Worm (Caenorhabditis elegans) whole organism, L4/young adult: Measurements from ENCODE around the gene F45G2.8.

Experiments
- W03F9.2 ChIP-seq: fragments of 150-350 bp; optimal IDR thresholded peaks from 2 replicates; lab custom pipeline; 2014; ENCODE audit warnings: missing biosample characterization, missing genetic modification characterization
- dao-5 ChIP-seq: sonication (generic microtip); optimal IDR thresholded peaks from 2 replicates; lab custom pipeline; 2016; ENCODE audit warnings: missing genotype, missing genetic modification characterization, moderate library complexity, missing compliant biosample characterization
- him-1 ChIP-seq: sonication (generic microtip); optimal IDR thresholded peaks from 2 replicates; lab custom pipeline; 2016; ENCODE audit warnings: missing genotype, missing genetic modification reagents, missing genetic modification characterization, missing compliant biosample characterization

Gene F45G2.8

DNA sequence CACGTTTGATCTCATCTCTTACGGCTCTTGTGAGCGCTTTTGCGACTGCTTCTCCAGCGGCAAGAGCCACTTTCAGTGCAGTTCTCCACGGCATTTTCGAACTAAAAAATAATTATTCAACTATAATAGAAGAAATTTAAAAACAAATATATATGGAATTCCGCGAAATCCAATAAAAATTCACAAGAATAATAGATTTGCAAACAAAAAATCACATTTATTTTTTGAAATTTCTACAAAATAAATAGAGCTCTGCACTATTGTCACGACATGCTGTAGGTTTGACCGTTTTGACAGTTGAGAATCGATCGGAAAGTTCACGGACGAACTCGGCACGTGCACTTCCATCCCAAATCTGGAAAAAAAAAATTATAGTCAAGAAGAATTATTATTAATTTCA, at the start of gene F45G2.8:
TSS of gene F45G2.8 (minus strand) at position 101 of the 400 bp plus-strand sequence.
- TF ChIP-seq him-1 (tag; lab: Kevin White, UChicago), result no peak

DNA sequence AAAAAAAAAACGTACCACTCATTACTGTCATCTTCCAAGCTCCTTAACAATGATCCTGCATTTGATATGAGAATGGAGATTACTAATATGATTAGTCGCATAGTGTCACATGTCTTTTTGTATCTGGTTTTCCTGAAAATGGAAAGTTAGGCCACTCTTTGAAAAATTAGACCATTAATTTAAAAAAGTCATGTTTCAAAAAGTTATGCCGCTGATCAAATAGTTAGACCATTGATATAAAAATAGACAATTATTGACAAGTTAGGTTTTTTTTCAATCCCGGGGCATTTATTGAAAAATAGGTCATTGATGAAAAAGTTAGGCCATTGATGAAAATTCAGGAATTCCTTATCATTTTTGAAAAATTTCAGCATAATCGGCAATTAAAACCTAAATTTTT, 48.6 kb upstream of the F45G2.8 start, which contains the start of gene acc-4:
TSS of gene acc-4 (minus strand) at position 101 of the 400 bp plus-strand sequence.
- TF ChIP-seq him-1 (tag; lab: Kevin White, UChicago) (no peak), dao-5 (tag; lab: Kevin White, UChicago) (no peak), W03F9.2 (tag; lab: Kevin White, UChicago) (no peak)

DNA sequence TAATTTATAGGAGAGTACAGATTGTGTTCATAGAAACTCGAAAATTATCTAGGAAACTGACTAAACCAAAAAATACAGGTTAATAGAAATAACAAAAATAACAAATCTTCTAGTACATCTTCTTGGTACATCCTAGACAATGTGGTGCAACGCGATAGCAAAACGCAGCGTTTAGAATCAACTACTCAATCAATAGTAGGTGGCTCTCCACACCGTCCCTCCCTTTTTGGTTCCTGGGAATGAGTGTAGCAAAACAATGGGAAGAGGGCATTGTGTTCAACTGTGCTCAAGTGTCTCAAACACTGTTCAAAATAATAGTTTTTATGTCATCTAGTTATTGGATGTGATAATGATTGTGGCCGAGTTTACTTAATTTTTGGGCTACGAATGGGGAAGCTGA, 41.2 kb upstream of the F45G2.8 start, which contains the start of gene T27E9.6:
TSS of gene T27E9.6 (minus strand) at position 101 of the 400 bp plus-strand sequence.
- no peak for TF ChIP-seq him-1 (tag; lab: Kevin White, UChicago)
- no peak for TF ChIP-seq dao-5 (tag; lab: Kevin White, UChicago)
- no peak for TF ChIP-seq W03F9.2 (tag; lab: Kevin White, UChicago)

DNA sequence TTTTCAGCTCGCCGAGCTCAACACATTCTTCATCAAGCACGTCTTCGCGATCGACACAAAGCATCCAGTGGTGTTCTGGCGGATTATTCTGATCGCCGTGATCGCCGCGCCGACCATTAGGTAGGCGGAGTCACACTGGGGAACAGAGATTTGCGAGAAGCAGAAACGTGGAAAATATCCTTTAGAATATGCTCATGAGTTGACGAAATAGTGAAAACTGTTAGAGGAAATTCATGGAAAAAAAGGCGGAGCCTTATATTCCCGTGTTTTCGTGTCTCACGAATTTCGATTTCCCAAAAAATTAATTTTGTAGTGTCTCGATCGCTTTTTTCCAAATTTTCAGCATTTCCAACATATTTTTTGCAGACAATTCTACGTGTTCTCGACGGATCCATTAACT, 39.0 kb upstream of the F45G2.8 start:
- TF ChIP-seq dao-5 (tag; lab: Kevin White, UChicago) (no peak), him-1 (tag; lab: Kevin White, UChicago) (no peak), W03F9.2 (tag; lab: Kevin White, UChicago) (no peak)

DNA sequence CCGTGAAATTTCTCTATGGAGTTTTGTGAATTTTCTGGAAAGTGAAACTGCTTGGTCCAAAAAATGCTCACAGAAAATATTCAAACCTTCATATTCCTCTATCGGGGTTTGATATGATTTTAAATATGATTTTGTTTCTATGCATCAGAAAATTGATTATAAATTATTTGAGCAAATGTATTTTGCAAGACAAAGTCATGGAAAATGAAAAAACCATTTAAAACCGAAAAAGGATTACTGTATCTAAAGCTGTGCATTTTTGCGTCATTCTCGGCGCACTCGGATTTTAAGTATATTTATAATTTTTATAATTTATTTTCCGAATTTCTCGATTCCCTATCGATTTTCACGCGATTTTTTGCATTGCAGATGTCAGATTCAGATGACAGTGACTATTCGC, 36.0 kb upstream of the F45G2.8 start, which contains the start of gene pssy-2:
TSS of gene pssy-2 (plus strand) at position 301 of the 400 bp plus-strand sequence.
- TF ChIP-seq him-1 (tag; lab: Kevin White, UChicago) (no peak), W03F9.2 (tag; lab: Kevin White, UChicago) (no peak), dao-5 (tag; lab: Kevin White, UChicago) (no peak)

DNA sequence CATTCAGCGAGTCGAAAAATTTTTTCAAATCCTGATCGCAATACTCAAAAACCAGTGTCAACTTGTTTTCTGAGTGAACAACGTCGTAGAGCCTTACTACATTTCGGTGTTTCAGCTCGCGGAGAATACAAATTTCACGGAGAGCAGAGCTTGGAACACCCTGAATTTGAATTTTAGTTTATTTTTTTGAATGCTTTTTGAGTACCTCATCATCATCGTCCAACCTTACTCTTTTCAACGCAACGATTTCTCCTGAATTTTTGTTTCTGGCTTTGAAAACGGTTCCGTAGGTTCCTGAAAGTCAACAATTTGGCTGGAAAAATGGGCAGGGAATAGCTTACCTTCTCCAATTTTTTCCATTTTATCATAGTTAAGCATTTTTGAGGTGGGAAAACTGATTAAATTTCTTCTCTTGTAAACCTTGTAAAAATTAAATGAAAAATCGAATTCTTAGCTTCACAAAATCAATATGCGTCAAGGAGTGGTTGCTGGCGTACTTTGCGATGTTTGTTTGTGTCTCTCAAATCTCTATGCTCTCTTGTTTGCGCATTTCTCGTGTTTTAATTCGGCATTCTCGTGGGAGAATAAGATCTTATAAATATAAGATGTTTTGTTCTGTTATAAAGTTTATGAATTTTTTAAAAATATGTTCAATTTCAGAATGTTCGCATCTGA, 30.6 kb upstream of the F45G2.8 start, which contains the start of gene cdk-5:
TSS of gene cdk-5 (minus strand) at position 425 of the 675 bp plus-strand sequence.
- TF ChIP-seq W03F9.2 (tag; lab: Kevin White, UChicago) (peak; percentile 87), dao-5 (tag; lab: Kevin White, UChicago) (no peak), him-1 (tag; lab: Kevin White, UChicago) (peak; percentile 6)

DNA sequence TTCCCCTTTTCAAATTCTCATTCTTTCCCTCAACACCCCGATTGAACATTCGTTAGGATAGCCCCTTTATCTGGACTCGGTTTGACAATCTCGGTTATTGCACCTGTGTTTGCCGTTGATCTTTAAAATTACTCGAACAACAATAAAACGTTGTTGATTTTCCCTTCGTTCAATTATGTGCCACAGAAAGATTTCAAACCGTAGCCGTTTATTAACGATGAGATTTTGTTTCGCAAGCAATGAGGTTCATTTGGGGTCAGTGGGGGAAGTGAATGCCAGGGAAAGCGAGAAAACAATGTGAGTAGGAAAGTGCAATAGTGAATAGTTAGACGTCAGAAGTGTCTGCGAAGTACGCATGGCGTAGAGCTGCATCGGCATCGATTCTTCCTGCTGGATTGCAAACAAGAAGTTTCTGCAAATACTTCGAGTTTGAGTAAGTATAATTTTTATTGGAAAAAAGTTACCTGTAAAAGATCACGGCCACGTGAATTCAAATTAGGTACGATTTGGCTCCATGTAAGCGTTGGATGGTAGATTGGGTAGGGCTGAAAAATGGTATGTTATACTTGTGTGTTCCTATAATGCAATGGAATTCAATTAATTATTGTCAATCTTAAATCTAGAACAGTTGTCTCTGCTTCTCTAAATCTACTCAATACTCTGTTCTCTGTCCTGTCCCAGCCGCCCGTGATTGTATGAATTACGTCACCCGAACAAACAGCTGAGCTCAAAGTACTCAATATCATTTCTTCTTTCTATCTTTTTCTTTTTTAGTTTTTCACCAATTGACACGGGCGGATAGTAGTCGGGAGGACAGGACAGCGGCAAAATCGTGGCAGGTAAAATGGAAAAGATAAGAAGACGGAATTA, 29.3 kb upstream of the F45G2.8 start, which contains the start of gene kel-3:
TSS of gene kel-3 (plus strand) at position 328 of the 870 bp plus-strand sequence.
- TF ChIP-seq him-1 (tag; lab: Kevin White, UChicago), result peak; percentile 41
- peak; percentile 75 for TF ChIP-seq dao-5 (tag; lab: Kevin White, UChicago)
- TF ChIP-seq W03F9.2 (tag; lab: Kevin White, UChicago), result peak; percentile 40

DNA sequence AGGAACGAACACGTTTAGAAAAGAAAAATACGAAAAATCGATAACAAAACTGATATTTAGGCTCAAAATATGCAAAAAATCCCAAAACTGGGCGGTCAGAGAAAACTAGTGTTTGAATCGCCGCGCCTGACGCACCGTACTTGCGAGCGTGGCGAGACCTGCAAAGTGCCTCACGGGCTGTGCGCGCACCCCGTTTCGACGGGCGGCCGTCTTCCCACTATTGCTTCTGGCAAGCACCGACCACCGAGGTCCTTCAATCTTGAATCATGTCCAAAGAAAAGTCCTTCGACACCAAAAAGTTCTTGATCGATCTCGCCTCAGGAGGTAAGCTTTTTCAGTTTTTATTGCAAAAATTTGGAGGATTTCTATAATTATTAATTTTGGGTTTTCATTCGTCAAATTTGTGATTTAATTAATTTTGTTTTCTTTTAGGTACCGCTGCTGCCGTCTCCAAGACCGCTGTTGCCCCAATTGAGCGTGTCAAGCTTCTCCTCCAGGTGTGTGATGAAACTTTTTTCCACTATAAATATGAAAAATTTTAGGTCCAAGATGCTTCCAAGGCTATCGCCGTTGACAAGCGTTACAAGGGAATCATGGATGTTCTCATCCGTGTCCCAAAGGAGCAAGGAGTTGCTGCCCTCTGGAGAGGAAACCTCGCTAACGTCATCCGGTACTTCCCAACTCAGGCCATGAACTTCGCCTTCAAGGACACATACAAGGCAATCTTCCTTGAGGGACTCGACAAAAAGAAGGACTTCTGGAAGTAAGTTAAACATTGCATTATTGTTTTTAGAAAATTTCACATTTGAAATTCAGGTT, 27.7 kb upstream of the F45G2.8 start, which contains the start of gene ant-1.1:
TSS of gene ant-1.1 (plus strand) at position 199 of the 819 bp plus-strand sequence.
- TF ChIP-seq W03F9.2 (tag; lab: Kevin White, UChicago), result peak; percentile 88
- peak; percentile 38 for TF ChIP-seq him-1 (tag; lab: Kevin White, UChicago)
- no peak for TF ChIP-seq dao-5 (tag; lab: Kevin White, UChicago)

DNA sequence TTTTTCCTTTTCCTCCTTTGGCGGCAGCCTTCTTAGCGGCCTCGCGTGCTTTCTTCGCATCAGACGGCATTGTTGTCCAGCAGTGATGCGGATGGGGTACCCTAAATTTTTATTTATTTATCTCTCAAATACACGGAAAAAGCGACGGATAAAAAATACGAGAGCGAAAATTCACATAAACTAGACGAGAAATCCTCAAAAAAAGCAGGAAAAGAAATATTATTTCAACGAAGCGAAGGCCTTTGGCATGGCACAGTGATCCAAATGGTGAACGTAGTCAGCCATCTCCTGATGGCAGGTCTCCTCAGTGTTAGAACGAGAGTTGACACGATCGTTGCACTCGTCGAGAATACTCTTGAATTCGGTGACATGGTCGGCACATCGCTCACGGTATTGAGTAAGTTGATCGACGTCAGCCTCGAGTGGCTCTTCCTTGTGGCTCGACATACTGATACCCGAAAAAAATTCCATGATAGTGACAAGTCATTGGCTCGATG, 26.7 kb upstream of the F45G2.8 start, which contains the start of the genes abcf-2 and T27E9.2:
TSS of gene abcf-2 (minus strand) at position 101 of the 497 bp plus-strand sequence.
TSS of gene T27E9.2 (minus strand) at position 447 of the 497 bp plus-strand sequence.
- TF ChIP-seq W03F9.2 (tag; lab: Kevin White, UChicago), result no peak
- no peak for TF ChIP-seq him-1 (tag; lab: Kevin White, UChicago)
- TF ChIP-seq dao-5 (tag; lab: Kevin White, UChicago), result no peak

DNA sequence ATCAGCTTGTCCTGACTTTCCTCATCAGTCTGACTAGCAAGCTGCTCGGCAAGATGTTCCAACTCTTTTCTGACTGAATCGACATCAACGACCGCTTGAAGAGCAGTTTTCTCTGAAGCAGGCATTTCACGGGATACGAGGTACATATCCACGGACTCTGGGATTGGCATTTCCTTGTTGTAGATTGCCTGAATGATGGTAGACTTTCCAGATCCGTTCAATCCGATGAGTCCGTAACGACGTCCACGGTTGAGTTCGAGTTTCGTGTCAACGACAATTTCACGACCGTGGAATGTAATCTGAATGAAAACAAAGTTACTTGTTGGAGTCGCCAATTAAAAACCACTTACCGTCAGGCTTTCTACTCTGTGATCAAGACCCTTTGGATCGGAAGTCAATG, 26.1 kb upstream of the F45G2.8 start:
- TF ChIP-seq him-1 (tag; lab: Kevin White, UChicago) (no peak), dao-5 (tag; lab: Kevin White, UChicago) (no peak), W03F9.2 (tag; lab: Kevin White, UChicago) (no peak)

DNA sequence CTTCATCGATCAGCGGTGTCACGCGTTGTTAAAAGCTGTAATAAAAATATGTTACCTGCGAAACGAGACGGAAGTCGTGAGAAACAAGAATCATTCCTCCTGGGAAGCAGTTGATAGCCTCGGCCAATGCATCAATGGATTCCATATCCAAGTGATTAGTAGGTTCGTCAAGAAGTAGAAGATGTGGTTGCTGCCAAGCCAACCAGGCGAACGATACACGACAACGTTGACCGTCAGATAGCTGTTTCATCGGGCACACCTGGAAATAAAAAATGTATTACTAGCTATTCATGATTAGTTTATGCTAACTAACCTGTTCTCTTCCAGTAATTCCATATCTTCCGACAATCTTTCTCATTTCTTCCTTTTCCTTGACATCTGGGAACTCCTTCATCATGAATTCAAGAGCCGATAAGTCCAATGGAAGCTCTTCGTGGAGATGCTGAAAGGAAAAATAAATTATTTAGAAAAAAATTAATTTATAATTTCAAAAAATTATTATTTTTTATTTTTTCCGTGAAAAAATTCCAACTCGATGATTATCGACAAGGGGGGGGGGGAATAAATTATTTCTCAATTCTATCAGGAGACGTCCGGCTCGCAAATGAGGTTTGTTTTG, 23.6 kb upstream of the F45G2.8 start, which contains the start of gene tag-164:
TSS of gene tag-164 (plus strand) at position 569 of the 619 bp plus-strand sequence.
- TF ChIP-seq dao-5 (tag; lab: Kevin White, UChicago) (no peak), him-1 (tag; lab: Kevin White, UChicago) (no peak), W03F9.2 (tag; lab: Kevin White, UChicago) (no peak)
